Worm (Caenorhabditis elegans): ENCODE results near the gene sap-140.

DNA sequence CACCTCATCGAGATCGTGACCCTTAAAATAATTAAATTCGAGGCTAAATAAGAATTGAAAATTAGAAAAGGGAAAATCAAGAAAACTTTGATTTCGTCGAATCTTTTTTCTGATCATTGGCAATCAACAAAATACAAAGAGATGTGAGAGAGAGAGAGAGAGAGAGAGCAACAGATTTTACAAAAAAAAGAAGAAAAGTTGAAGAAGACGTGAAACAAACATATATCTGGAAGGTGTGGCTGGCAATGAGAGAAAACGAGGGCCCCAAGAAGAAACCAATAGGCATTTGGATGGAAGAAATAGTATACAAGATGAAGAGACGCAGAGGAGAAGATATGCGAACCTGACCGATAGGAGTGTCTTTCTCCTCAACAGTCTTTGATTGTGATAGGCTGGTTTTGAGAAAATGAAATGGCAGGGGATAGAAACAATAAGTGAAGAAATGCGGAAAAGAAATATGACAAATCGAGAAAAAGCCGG is 10.4 kb upstream of the sap-140 start, which contains the start of gene mup-4:
- no peak for TF ChIP-seq hlh-8 (tag; optimal IDR thresholded peaks at IDR 0.05)
- no peak for TF ChIP-seq pax-1 (tag; optimal IDR thresholded peaks at IDR 0.05)
- TF ChIP-seq ceh-14 (tag; optimal IDR thresholded peaks at IDR 0.05), result no peak
- TF ChIP-seq dve-1 (tag; optimal IDR thresholded peaks at IDR 0.05), result no peak
- TF ChIP-seq madf-2 (tag; optimal IDR thresholded peaks at IDR 0.05), result no peak
- TF ChIP-seq unc-3 (GFP tag; conservative IDR thresholded peaks at IDR 0.05), result no peak
- TF ChIP-seq unc-3 (tag; optimal IDR thresholded peaks at IDR 0.05), result no peak
- no peak for TF ChIP-seq hlh-6 (tag; optimal IDR thresholded peaks at IDR 0.05)
- no peak for TF ChIP-seq unc-86 (tag; optimal IDR thresholded peaks at IDR 0.05)
- no peak for TF ChIP-seq nhr-11 (tag; optimal IDR thresholded peaks at IDR 0.05)
- TF ChIP-seq elt-2 (tag; optimal IDR thresholded peaks at IDR 0.05), result no peak
- no peak for TF ChIP-seq ztf-16 (tag; optimal IDR thresholded peaks at IDR 0.05)
- TF ChIP-seq dmd-4 (tag; optimal IDR thresholded peaks at IDR 0.05; ENCODE audit: borderline replicate concordance), result no peak
- TF ChIP-seq tbx-2 (tag; optimal IDR thresholded peaks at IDR 0.05), result no peak
- no peak for TF ChIP-seq ceh-48 (tag; optimal IDR thresholded peaks at IDR 0.05)
